Worm (Caenorhabditis elegans): ENCODE results near the gene atg-7.

The atg-7 gene

ce11 chrIV:11118837-11119491 is 38.1 kb upstream of the atg-7 start, which contains the start of the genes imp-2 and enpl-1 (continued):
- TF ChIP-seq nhr-43 (tag; optimal IDR thresholded peaks at IDR 0.05; ENCODE audit: poor library complexity, severe bottlenecking): peak; percentile 50
- peak; percentile 49 for TF ChIP-seq fkh-10 (GFP tag; optimal IDR thresholded peaks at IDR 0.05)
- no peak for TF ChIP-seq nhr-67 (tag; optimal IDR thresholded peaks at IDR 0.05)
- no peak for TF ChIP-seq nhr-77 (tag; optimal IDR thresholded peaks at IDR 0.05)
- TF ChIP-seq pha-4 (tag; optimal IDR thresholded peaks at IDR 0.05): peak; percentile 94
- TF ChIP-seq lsy-12 (tag; optimal IDR thresholded peaks at IDR 0.05): peak; percentile 97
- peak; percentile 78 for TF ChIP-seq R02D3.7 (tag; optimal IDR thresholded peaks at IDR 0.05)
- TF ChIP-seq elt-1 (tag; optimal IDR thresholded peaks at IDR 0.05): peak; percentile 37
- TF ChIP-seq lin-39 (tag; optimal IDR thresholded peaks at IDR 0.05): peak; percentile 97
- TF ChIP-seq ama-1 (optimal IDR thresholded peaks at IDR 0.05): peak; percentile 42
- no peak for TF ChIP-seq daf-12 (tag; optimal IDR thresholded peaks at IDR 0.05)

DNA sequence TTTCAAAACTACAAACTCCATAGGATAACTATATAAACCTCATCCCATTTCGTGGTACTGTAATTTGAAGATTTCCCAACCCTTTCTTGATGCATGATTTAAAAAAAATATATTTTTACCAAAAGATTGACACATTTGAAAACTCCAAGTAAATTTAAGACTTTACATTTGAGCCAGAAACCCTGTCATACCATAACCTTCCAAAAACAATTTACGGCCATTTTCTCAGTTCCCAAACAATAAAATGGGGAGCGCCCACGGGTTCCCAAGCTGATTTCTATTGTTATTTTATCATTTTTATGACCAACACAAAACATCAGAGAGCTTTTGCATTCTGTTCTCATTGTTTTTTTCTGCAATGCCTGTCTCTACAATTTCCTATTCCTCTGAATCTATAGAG is 31.8 kb upstream of the atg-7 start, which contains the start of gene clc-9:
Gene clc-9 (plus strand): TSS at position 301 of the 400 bp plus-strand sequence.
- TF ChIP-seq elt-2 (tag; optimal IDR thresholded peaks at IDR 0.05) (no peak), tbx-2 (tag; optimal IDR thresholded peaks at IDR 0.05) (no peak)

ce11 chrIV:11111898-11112297 is 31.0 kb upstream of the atg-7 start:
- TF ChIP-seq elt-1 (tag; optimal IDR thresholded peaks at IDR 0.05) (no peak), nfya-1 (tag; optimal IDR thresholded peaks at IDR 0.05; ENCODE audit: insufficient read depth) (peak; percentile 24), nhr-28 (tag; optimal IDR thresholded peaks at IDR 0.05) (no peak), ama-1 (optimal IDR thresholded peaks at IDR 0.05) (no peak), egl-5 (tag; optimal IDR thresholded peaks at IDR 0.05) (peak; percentile 3)

ce11 chrIV:11110995-11111619 is 30.3 kb upstream of the atg-7 start, which contains the start of gene rps-5:
TSS of gene rps-5 (minus strand) at chrIV:11111045.
- TF ChIP-seq zag-1 (tag; optimal IDR thresholded peaks at IDR 0.05) (no peak), ceh-28 (tag; optimal IDR thresholded peaks at IDR 0.05) (peak; percentile 23), lsy-12 (tag; optimal IDR thresholded peaks at IDR 0.05) (no peak), unc-39 (tag; optimal IDR thresholded peaks at IDR 0.05) (no peak), ZK546.5 (tag; optimal IDR thresholded peaks at IDR 0.05) (no peak), mdl-1 (tag; optimal IDR thresholded peaks at IDR 0.05) (no peak), nhr-11 (tag; optimal IDR thresholded peaks at IDR 0.05) (no peak), skn-1 (tag; optimal IDR thresholded peaks at IDR 0.05) (peak; percentile 8), eor-1 (tag; optimal IDR thresholded peaks at IDR 0.05) (no peak), tbx-2 (tag; optimal IDR thresholded peaks at IDR 0.05) (no peak), aly-2 (tag; optimal IDR thresholded peaks at IDR 0.05) (no peak), ceh-9 (tag; optimal IDR thresholded peaks at IDR 0.05) (no peak), jun-1 (tag; optimal IDR thresholded peaks at IDR 0.05) (no peak), elt-1 (tag; optimal IDR thresholded peaks at IDR 0.05) (no peak), R02D3.7 (tag; optimal IDR thresholded peaks at IDR 0.05) (peak; percentile 23), mml-1 (tag; optimal IDR thresholded peaks at IDR 0.05) (no peak), unc-62 (GFP tag; optimal IDR thresholded peaks at IDR 0.05) (no peak), ztf-11 (tag; optimal IDR thresholded peaks at IDR 0.05) (no peak), egl-5 (tag; optimal IDR thresholded peaks at IDR 0.05) (no peak), snpc-4 (tag; optimal IDR thresholded peaks at IDR 0.05) (peak; percentile 16), nhr-76 (tag; optimal IDR thresholded peaks at IDR 0.05) (no peak), nhr-23 (tag; optimal IDR thresholded peaks at IDR 0.05) (peak; percentile 78), nfya-1 (tag; optimal IDR thresholded peaks at IDR 0.05; ENCODE audit: insufficient read depth) (peak; percentile 91), ama-1 (optimal IDR thresholded peaks at IDR 0.05) (no peak), fos-1 (tag; optimal IDR thresholded peaks at IDR 0.05) (no peak), lin-15B (tag; optimal IDR thresholded peaks at IDR 0.05) (peak; percentile 67), lin-39 (tag; optimal IDR thresholded peaks at IDR 0.05) (peak; percentile 40), elt-2 (tag; optimal IDR thresholded peaks at IDR 0.05) (peak; percentile 27), hmg-11 (tag; optimal IDR thresholded peaks at IDR 0.05) (peak; percentile 80), nhr-237 (tag; optimal IDR thresholded peaks at IDR 0.05) (no peak), pqm-1 (tag; optimal IDR thresholded peaks at IDR 0.05) (peak; percentile 23), nhr-43 (tag; optimal IDR thresholded peaks at IDR 0.05; ENCODE audit: poor library complexity, severe bottlenecking) (no peak), nhr-25 (tag; optimal IDR thresholded peaks at IDR 0.05) (peak; percentile 39), nhr-67 (tag; optimal IDR thresholded peaks at IDR 0.05) (no peak), pha-4 (tag; optimal IDR thresholded peaks at IDR 0.05) (peak; percentile 60), fkh-10 (GFP tag; optimal IDR thresholded peaks at IDR 0.05) (no peak), sea-2 (GFP tag; optimal IDR thresholded peaks at IDR 0.05) (no peak)

Data from whole organism, L3 larva.